Fruit fly (Drosophila melanogaster) whole organism, embryonic: Measurements from ENCODE around the gene dgrn.
A peak's percentile ranks its signal among the peaks of the same experiment; 100 is the strongest.

ENCODE experiments used
- ATbp ChIP-seq: fragments of 200-800 bp; sonication (Bioruptor generic); optimal IDR thresholded peaks from 2 replicates; lab custom pipeline; 2017; ENCODE audit warnings: missing biosample characterization, mild to moderate bottlenecking, missing genetic modification characterization, missing genetic modification reagents
- Atf-2 ChIP-seq: fragments of 200-800 bp; sonication (Bioruptor generic); optimal IDR thresholded peaks from 2 replicates; lab custom pipeline; 2016; ENCODE audit warnings: missing biosample characterization, missing genetic modification characterization
- Atf3 ChIP-seq: fragments of 200-800 bp; sonication (Bioruptor generic); optimal IDR thresholded peaks from 3 replicates; lab custom pipeline; 2016; ENCODE audit warnings: missing biosample characterization, missing genetic modification characterization
- Bdp1 ChIP-seq: fragments of 200-800 bp; sonication (Bioruptor generic); optimal IDR thresholded peaks from 3 replicates; lab custom pipeline; 2016; ENCODE audit warnings: missing biosample characterization, missing genetic modification characterization
- C15 ChIP-seq: fragments of 200-800 bp; sonication (Bioruptor generic); IDR thresholded peaks from 3 replicates; pipeline ENCODE4 v1.3.6; 2022; ENCODE audit warnings: missing biosample characterization, missing genetic modification characterization
- CG1024 ChIP-seq: fragments of 200-800 bp; sonication (Bioruptor generic); IDR thresholded peaks from 2 replicates; pipeline ENCODE4 v1.3.6; 2022; ENCODE audit warnings: missing biosample characterization, missing genetic modification characterization
- CG10321 ChIP-seq: fragments of 200-800 bp; sonication (Bioruptor generic); IDR thresholded peaks from 2 replicates; pipeline ENCODE4 v1.3.6; 2022; ENCODE audit warnings: missing biosample characterization, missing genetic modification characterization
- CG12942 ChIP-seq: fragments of 200-800 bp; sonication (Bioruptor generic); optimal IDR thresholded peaks from 3 replicates; lab custom pipeline; 2016; ENCODE audit warnings: missing biosample characterization, missing genetic modification characterization
- CG15601 ChIP-seq: fragments of 200-800 bp; sonication (Bioruptor generic); optimal IDR thresholded peaks from 3 replicates; lab custom pipeline; 2019; ENCODE audit warnings: missing biosample characterization, mild to moderate bottlenecking, missing genetic modification characterization, moderate library complexity
- CG18011 ChIP-seq: fragments of 200-800 bp; sonication (Bioruptor generic); optimal IDR thresholded peaks from 2 replicates; lab custom pipeline; 2017; ENCODE audit warnings: missing biosample characterization, missing genetic modification characterization, mild to moderate bottlenecking, moderate library complexity, missing genotype
- CG2712 ChIP-seq: fragments of 200-800 bp; optimal IDR thresholded peaks from 3 replicates; lab custom pipeline; 2019; ENCODE audit warnings: missing biosample characterization, mild to moderate bottlenecking, missing genetic modification characterization, moderate library complexity
- CG34376 ChIP-seq: fragments of 200-800 bp; sonication (Bioruptor generic); optimal IDR thresholded peaks from 2 replicates; lab custom pipeline; 2018; ENCODE audit warnings: missing biosample characterization, mild to moderate bottlenecking, missing genetic modification characterization
- CG3726 ChIP-seq: fragments of 200-800 bp; sonication (Bioruptor generic); IDR thresholded peaks from 3 replicates; pipeline ENCODE4, ENCODE4 v1.3.6; 2022; ENCODE audit warnings: missing biosample characterization, missing genetic modification characterization
- CG4282 ChIP-seq: fragments of 200-800 bp; sonication (Bioruptor generic); optimal IDR thresholded peaks from 2 replicates; lab custom pipeline; 2016; ENCODE audit warnings: missing biosample characterization, missing genetic modification characterization
- CG4328 ChIP-seq: fragments of 200-800 bp; sonication (Bioruptor generic); optimal IDR thresholded peaks from 3 replicates; lab custom pipeline; 2017; ENCODE audit warnings: missing biosample characterization, missing genetic modification reagents, missing genetic modification characterization
- CG4730 ChIP-seq: fragments of 200-800 bp; sonication (Bioruptor generic); IDR thresholded peaks from 2 replicates; pipeline ENCODE4 v1.3.6; 2022; ENCODE audit warnings: missing biosample characterization, missing genetic modification characterization
- CG7745 ChIP-seq: fragments of 200-800 bp; sonication (Bioruptor generic); optimal IDR thresholded peaks from 2 replicates; lab custom pipeline; 2018; ENCODE audit warnings: missing biosample characterization, mild to moderate bottlenecking, missing genetic modification characterization, moderate library complexity
- CG8290 ChIP-seq, 3 experiments: fragments of 200-800 bp; sonication (Bioruptor generic); optimal IDR thresholded peaks; 2 replicates each; lab custom pipeline; 2016 to 2019; ENCODE audit warnings: missing biosample characterization in 3 of 3, missing genetic modification characterization in 3 of 3, mild to moderate bottlenecking in 2 of 3, moderate library complexity in 1 of 3
- Chrac-16 ChIP-seq: fragments of 200-800 bp; sonication (Bioruptor generic); optimal IDR thresholded peaks from 3 replicates; lab custom pipeline; 2016; ENCODE audit warnings: missing biosample characterization, missing genetic modification characterization
- CoRest ChIP-seq: fragments of 200-800 bp; sonication (Bioruptor generic); optimal IDR thresholded peaks from 3 replicates; lab custom pipeline; 2018; ENCODE audit warnings: missing biosample characterization, mild to moderate bottlenecking, missing genetic modification characterization, moderate library complexity
- Ets97D ChIP-seq: fragments of 200-800 bp; sonication (Bioruptor generic); optimal IDR thresholded peaks from 3 replicates; lab custom pipeline; 2016; ENCODE audit warnings: missing biosample characterization, missing genetic modification characterization
- H15 ChIP-seq: fragments of 200-800 bp; sonication (Bioruptor generic); IDR thresholded peaks from 3 replicates; pipeline ENCODE4 v1.3.6; 2022; ENCODE audit warnings: missing biosample characterization, missing genetic modification characterization
- Hr78 ChIP-seq, 2 experiments: fragments of 200-800 bp in 1 of 2; fragments of >200 bp in 1 of 2; sonication (Bioruptor generic) in 1 of 2; optimal IDR thresholded peaks; 2 replicates each; lab custom pipeline; 2017 to 2019; ENCODE audit warnings: missing biosample characterization in 2 of 2, missing genetic modification characterization in 2 of 2, mild to moderate bottlenecking in 1 of 2, moderate library complexity in 1 of 2
- MESR4 ChIP-seq: fragments of 200-800 bp; sonication (Bioruptor generic); optimal IDR thresholded peaks from 2 replicates; lab custom pipeline; 2018; ENCODE audit warnings: missing biosample characterization, mild to moderate bottlenecking, missing genetic modification characterization, moderate library complexity
- Nf-YB ChIP-seq: fragments of 200-800 bp; sonication (Bioruptor generic); optimal IDR thresholded peaks from 3 replicates; lab custom pipeline; 2019; ENCODE audit warnings: missing biosample characterization, mild to moderate bottlenecking, missing genetic modification characterization, moderate library complexity
- Spps ChIP-seq: fragments of 200-800 bp; sonication (Bioruptor generic); optimal IDR thresholded peaks from 2 replicates; lab custom pipeline; 2018; ENCODE audit warnings: missing biosample characterization, mild to moderate bottlenecking, missing genetic modification characterization
- ab ChIP-seq: fragments of 200-800 bp; sonication (Bioruptor generic); optimal IDR thresholded peaks from 2 replicates; lab custom pipeline; 2016; ENCODE audit warnings: missing biosample characterization, missing genetic modification characterization
- cad ChIP-seq: fragments of >200 bp; optimal IDR thresholded peaks from 2 replicates; lab custom pipeline; 2017; ENCODE audit warnings: missing biosample characterization, missing genetic modification characterization
- chinmo ChIP-seq: fragments of 200-800 bp; sonication (Bioruptor generic); IDR thresholded peaks from 4 replicates; pipeline ENCODE4 v1.3.6; 2022; ENCODE audit warnings: missing biosample characterization, missing genetic modification characterization; ENCODE audit not compliant: partially characterized antibody
- eyg ChIP-seq: fragments of 200-800 bp; sonication (Bioruptor generic); optimal IDR thresholded peaks from 3 replicates; lab custom pipeline; 2016; ENCODE audit warnings: missing biosample characterization, missing genetic modification characterization
- gcm ChIP-seq: fragments of 200-800 bp; sonication (Bioruptor generic); optimal IDR thresholded peaks from 2 replicates; lab custom pipeline; 2019; ENCODE audit warnings: missing biosample characterization, mild to moderate bottlenecking, missing genetic modification characterization, moderate library complexity
- gsb ChIP-seq: fragments of 200-800 bp; sonication (Bioruptor generic); IDR thresholded peaks from 2 replicates; pipeline ENCODE4 v1.3.6; 2022; ENCODE audit warnings: missing biosample characterization, missing genetic modification characterization
- hbn ChIP-seq: fragments of 200-800 bp; sonication (Bioruptor generic); IDR thresholded peaks from 2 replicates; pipeline ENCODE4 v1.3.6; 2022; ENCODE audit warnings: missing biosample characterization, missing genetic modification characterization; ENCODE audit not compliant: partially characterized antibody
- inv ChIP-seq: fragments of 200-800 bp; sonication (Bioruptor generic); IDR thresholded peaks from 2 replicates; pipeline ENCODE4 v1.3.6; 2022; ENCODE audit warnings: missing biosample characterization, missing genetic modification characterization; ENCODE audit not compliant: partially characterized antibody
- lmd ChIP-seq: fragments of 200-800 bp; sonication (Bioruptor generic); IDR thresholded peaks from 2 replicates; pipeline ENCODE4 v1.3.6; 2022; ENCODE audit warnings: missing biosample characterization, missing genetic modification characterization
- luna ChIP-seq: fragments of 200-800 bp; sonication (Bioruptor generic); optimal IDR thresholded peaks from 2 replicates; lab custom pipeline; 2016; ENCODE audit warnings: missing biosample characterization, missing genetic modification characterization
- nom ChIP-seq: fragments of 200-800 bp; sonication (Bioruptor generic); optimal IDR thresholded peaks from 2 replicates; lab custom pipeline; 2017; ENCODE audit warnings: missing biosample characterization, missing genetic modification characterization, mild to moderate bottlenecking, moderate library complexity, missing genetic modification reagents
- pan ChIP-seq, 4 experiments: fragments of >200 bp in 3 of 4; fragments of 200-800 bp in 1 of 4; sonication (Bioruptor generic) in 1 of 4; optimal IDR thresholded peaks in 3 of 4; IDR thresholded peaks in 1 of 4; 2 replicates each; pipeline versions ENCODE4 v1.3.6 to Lab custom; 2017 to 2022; ENCODE audit warnings: missing biosample characterization in 2 of 4, missing genetic modification characterization in 2 of 4, mixed read lengths in 1 of 4
- pb ChIP-seq: fragments of 200-800 bp; sonication (Bioruptor generic); optimal IDR thresholded peaks from 3 replicates; lab custom pipeline; 2016; ENCODE audit warnings: missing biosample characterization, missing genetic modification characterization
- pfk ChIP-seq: fragments of 200-800 bp; sonication (Bioruptor generic); optimal IDR thresholded peaks from 2 replicates; lab custom pipeline; 2018; ENCODE audit warnings: missing biosample characterization, mild to moderate bottlenecking, missing genetic modification characterization, moderate library complexity
- pros ChIP-seq: fragments of 200-800 bp; sonication (Bioruptor generic); optimal IDR thresholded peaks from 3 replicates; lab custom pipeline; 2019; ENCODE audit warnings: missing biosample characterization, mild to moderate bottlenecking, missing genetic modification characterization, moderate library complexity
- pzg ChIP-seq: fragments of 200-800 bp; sonication (Bioruptor generic); optimal IDR thresholded peaks from 3 replicates; lab custom pipeline; 2018; ENCODE audit warnings: missing biosample characterization, mild to moderate bottlenecking, missing genetic modification characterization, moderate library complexity
- sens ChIP-seq: fragments of 200-800 bp; sonication (Bioruptor generic); peaks from one replicate; lab custom pipeline; 2016; ENCODE audit warnings: missing biosample characterization, missing genetic modification characterization
- slp2 ChIP-seq: fragments of 200-800 bp; sonication (Bioruptor generic); optimal IDR thresholded peaks from 2 replicates; lab custom pipeline; 2016; ENCODE audit warnings: missing biosample characterization, missing genetic modification characterization
- sob ChIP-seq: fragments of 200-800 bp; sonication (Bioruptor generic); IDR thresholded peaks from 2 replicates; pipeline ENCODE4 v1.3.6; 2022; ENCODE audit warnings: missing biosample characterization, missing genetic modification characterization
- unc-4 ChIP-seq: fragments of 200-800 bp; sonication (Bioruptor generic); IDR thresholded peaks from 2 replicates; pipeline ENCODE4 v1.3.6; 2022; ENCODE audit warnings: missing biosample characterization, missing genetic modification characterization; ENCODE audit not compliant: partially characterized antibody
- yki ChIP-seq: fragments of >200 bp; optimal IDR thresholded peaks from 3 replicates; lab custom pipeline; 2018
- zf30C ChIP-seq: fragments of 200-800 bp; sonication (Bioruptor generic); optimal IDR thresholded peaks from 3 replicates; lab custom pipeline; 2018; ENCODE audit warnings: missing biosample characterization, mild to moderate bottlenecking, missing genetic modification characterization

Gene dgrn

DNA sequence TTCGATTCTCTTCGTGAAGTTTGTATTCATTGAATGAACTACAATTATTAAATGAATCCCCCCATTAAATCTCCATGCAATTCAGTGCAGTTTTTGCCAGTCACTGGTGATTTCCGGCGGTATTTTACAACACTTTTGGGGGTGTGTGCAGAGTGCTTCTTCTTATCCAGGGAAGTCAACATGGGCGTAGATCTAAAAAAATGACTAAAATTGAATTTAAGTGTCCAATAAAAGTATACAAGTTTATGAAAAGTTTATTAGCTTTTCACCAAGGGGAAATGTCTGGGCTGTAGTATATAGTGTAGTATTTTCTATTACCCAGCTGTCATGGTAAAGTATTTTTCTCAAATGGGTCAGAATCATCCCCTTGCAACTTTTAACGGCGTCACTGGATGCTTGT is 32.9 kb upstream of the dgrn start, which contains the start of gene Hpf1 (continued):
- peak; percentile 92 for TF ChIP-seq CG18011 (GFP tag; lab: Kevin White, UChicago)
- TF ChIP-seq inv: no peak
- peak; percentile 97 for TF ChIP-seq luna (GFP tag; lab: Kevin White, UChicago)
- peak; percentile 99 for TF ChIP-seq Chrac-16 (GFP tag; lab: Kevin White, UChicago)
- peak; percentile 96 for TF ChIP-seq nom (GFP tag; lab: Kevin White, UChicago)
- peak; percentile 98 for TF ChIP-seq eyg (GFP tag; lab: Kevin White, UChicago)
- TF ChIP-seq Spps (tag; lab: Kevin White, UChicago): peak; percentile 94
- TF ChIP-seq lmd (GFP tag; lab: Robert Waterston, UW): peak; percentile 98
- peak; percentile 94 for TF ChIP-seq C15 (GFP tag; lab: Robert Waterston, UW)
- peak; percentile 99 for TF ChIP-seq CoRest (tag; lab: Kevin White, UChicago)
- peak; percentile 98 for TF ChIP-seq Atf-2 (GFP tag; lab: Kevin White, UChicago)
- TF ChIP-seq ATbp (GFP tag; lab: Kevin White, UChicago): peak; percentile 95
- peak; percentile 88 for TF ChIP-seq Nf-YB (GFP tag; lab: Kevin White, UChicago)
- no peak for TF ChIP-seq hbn (GFP tag; lab: Robert Waterston, UW)
- TF ChIP-seq unc-4: no peak
- TF ChIP-seq Atf3 (GFP tag; lab: Kevin White, UChicago): peak; percentile 98
- peak; percentile 96 for TF ChIP-seq slp2 (GFP tag; lab: Kevin White, UChicago)
- TF ChIP-seq CG7745 (tag; lab: Kevin White, UChicago): peak; percentile 58
- TF ChIP-seq pzg (GFP tag; lab: Kevin White, UChicago): peak; percentile 64
- TF ChIP-seq CG3726 (GFP tag; lab: Robert Waterston, UW): peak; percentile 96
- TF ChIP-seq gcm (GFP tag; lab: Kevin White, UChicago): peak; percentile 97
- TF ChIP-seq CG4282: peak; percentile 97
- peak; percentile 92 for TF ChIP-seq CG8290 (GFP tag; optimal IDR thresholded peaks at IDR 0.05; lab: Kevin White, UChicago)
- TF ChIP-seq CG8290 (tag; optimal IDR thresholded peaks at IDR 0.05; lab: Kevin White, UChicago): peak; percentile 82 to 98
- peak; percentile 94 for TF ChIP-seq CG4328
- peak; percentile 39 for TF ChIP-seq zf30C
- peak; percentile 89 for TF ChIP-seq CG1024
- TF ChIP-seq CG12942 (GFP tag; lab: Kevin White, UChicago): peak; percentile 97
- peak; percentile 30 for TF ChIP-seq pros (GFP tag; lab: Kevin White, UChicago)
- TF ChIP-seq ab (GFP tag; lab: Kevin White, UChicago): peak; percentile 96
- peak; percentile 51 for TF ChIP-seq pfk
- peak; percentile 92 for TF ChIP-seq Bdp1
- TF ChIP-seq Hr78 (GFP tag; optimal IDR thresholded peaks at IDR 0.05; lab: Kevin White, UChicago): no peak
- peak; percentile 80; the same call in 1 of the 2 replicates for TF ChIP-seq CG10321 (GFP tag; lab: Robert Waterston, UW)
- TF ChIP-seq CG34376 (GFP tag; lab: Kevin White, UChicago): peak; percentile 98
- peak; percentile 98 for TF ChIP-seq sob (GFP tag; lab: Robert Waterston, UW)
- TF ChIP-seq pb (GFP tag; lab: Kevin White, UChicago): peak; percentile 97
- TF ChIP-seq CG15601 (tag; lab: Kevin White, UChicago): peak; percentile 95

DNA sequence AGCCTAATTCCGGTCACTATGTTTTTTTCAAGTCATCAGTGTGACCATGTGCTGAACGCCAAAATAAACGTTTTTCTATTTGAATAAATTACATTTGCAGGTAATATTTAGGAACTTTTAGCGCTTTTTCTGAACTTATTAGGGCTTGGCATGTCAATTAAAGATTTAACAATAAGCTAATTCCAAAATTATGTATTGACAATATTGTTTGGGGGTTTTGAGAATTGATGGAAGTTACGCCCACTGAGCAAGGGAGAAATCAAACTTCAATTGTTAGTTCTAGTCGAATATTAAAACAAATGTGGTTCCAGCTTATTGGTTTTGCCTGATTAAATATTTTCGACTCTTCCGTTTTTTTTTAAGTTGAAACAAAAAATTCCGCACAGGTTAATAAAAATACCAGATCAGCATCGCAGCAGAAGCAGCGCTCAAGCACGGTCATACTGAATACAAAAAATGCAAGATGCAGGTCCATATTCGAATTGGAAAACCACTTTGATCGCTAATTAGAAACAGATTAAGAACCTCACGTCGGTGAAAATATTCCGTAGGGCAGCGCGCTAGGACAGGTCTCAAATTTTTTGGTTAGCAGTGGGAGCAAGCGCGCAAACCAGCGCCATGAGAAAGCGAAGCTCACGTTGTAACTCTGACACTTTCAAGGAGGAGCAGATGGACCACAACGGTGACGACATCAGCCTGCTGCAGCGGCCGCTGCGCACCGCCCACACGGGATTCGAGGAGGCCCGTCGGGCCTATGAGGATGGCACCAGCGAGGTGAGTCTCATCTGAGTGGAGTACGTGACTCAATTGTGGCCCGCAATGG is 29.9 kb upstream of the dgrn start, which contains the start of the genes PSMG1 and CG10979:
Gene PSMG1 (minus strand): TSS at position 51 of the 823 bp plus-strand sequence.
Gene CG10979 (plus strand): TSS at position 439 of the 823 bp plus-strand sequence.
- TF ChIP-seq pan (optimal IDR thresholded peaks at IDR 0.05; lab: Kevin White, UChicago): no peak
- no peak for TF ChIP-seq pan (GFP tag; optimal IDR thresholded peaks at IDR 0.05 in 1 of 2, IDR thresholded peaks at IDR 0.05 in 1 of 2)
- TF ChIP-seq gsb (GFP tag; lab: Robert Waterston, UW): no peak
- TF ChIP-seq H15 (GFP tag; lab: Robert Waterston, UW): 0 out of 3 replicates have a peak, but pooled peaks have one; percentile 29
- no peak for TF ChIP-seq cad (GFP tag; lab: Kevin White, UChicago)
- TF ChIP-seq MESR4: peak; percentile 59
- TF ChIP-seq CG2712: peak; percentile 11
- 0 out of 4 replicates have a peak, but pooled peaks have one; percentile 50 for TF ChIP-seq chinmo (GFP tag; lab: Robert Waterston, UW)
- TF ChIP-seq CG4730 (GFP tag; lab: Robert Waterston, UW): no peak
- no peak for TF ChIP-seq yki (lab: Kevin White, UChicago)
- peak; percentile 80 for TF ChIP-seq sens
- TF ChIP-seq Ets97D: peak; percentile 61
